Fruit fly (Drosophila melanogaster): ENCODE data around the gene DZIP1.

- TF ChIP-seq cnc (optimal IDR thresholded peaks at IDR 0.05) = no peak
- TF ChIP-seq Mnt (GFP tag; optimal IDR thresholded peaks at IDR 0.05) = peak; percentile 10
- no peak for TF ChIP-seq ovo (GFP tag; optimal IDR thresholded peaks at IDR 0.05)
- no peak for TF ChIP-seq cic (GFP tag; optimal IDR thresholded peaks at IDR 0.05)
- TF ChIP-seq tj (GFP tag; optimal IDR thresholded peaks at IDR 0.05) = peak; percentile 49
- TF ChIP-seq CG33017 (tag; optimal IDR thresholded peaks at IDR 0.05) = peak; percentile 75
- peak; percentile 10 for TF ChIP-seq CG1620 (GFP tag; optimal IDR thresholded peaks at IDR 0.05)
Observed at dm6 chr3R:24567427-24567771, 52.3 kb downstream of the DZIP1 start.

Data from whole organism, adult.